Worm (Caenorhabditis elegans) whole organism, L3 larva: ENCODE data around the gene atp-5.

Experiments used
- ama-1 ChIP-seq: fragments of 150-350 bp; optimal IDR thresholded peaks from 2 replicates; lab custom pipeline; 2018
- nhr-11 ChIP-seq: fragments of 150-350 bp; optimal IDR thresholded peaks from 2 replicates; lab custom pipeline; 2014; ENCODE audit warnings: missing biosample characterization, missing genetic modification characterization
- nhr-76 ChIP-seq: fragments of 150-350 bp; sonication (generic microtip); optimal IDR thresholded peaks from 5 replicates; lab custom pipeline; 2014; ENCODE audit warnings: missing biosample characterization, missing genetic modification characterization
- unc-39 ChIP-seq: sonication (generic microtip); optimal IDR thresholded peaks from 4 replicates; lab custom pipeline; 2017; ENCODE audit warnings: missing biosample characterization, missing genetic modification characterization
- unc-62 ChIP-seq: fragments of 150-350 bp; sonication (generic microtip); optimal IDR thresholded peaks from 4 replicates; lab custom pipeline; 2014; ENCODE audit warnings: missing biosample characterization, missing genetic modification reagents, missing genetic modification characterization

- TF ChIP-seq ama-1 (lab: Kevin White, UChicago) (no peak), nhr-11 (tag; lab: Kevin White, UChicago) (no peak), nhr-76 (tag; lab: Kevin White, UChicago) (no peak), unc-39 (tag; lab: Kevin White, UChicago) (no peak), unc-62 (GFP tag; lab: Kevin White, UChicago) (no peak)
Observed at ce11 chrV:11170564-11171329, 47.1 kb upstream of the atp-5 start.
